Fruit fly (Drosophila melanogaster) whole organism, embryonic: ENCODE results near the gene CG3909.

Source experiments
- Abd-B ChIP-seq: fragments of 200-800 bp; sonication (Bioruptor generic); optimal IDR thresholded peaks from 2 replicates; lab custom pipeline; 2018; ENCODE audit warnings: missing biosample characterization, mild to moderate bottlenecking, missing genetic modification characterization, moderate library complexity
- Adf1 ChIP-seq: fragments of 200-800 bp; sonication (Bioruptor generic); IDR thresholded peaks from 2 replicates; pipeline ENCODE4 v1.3.6; 2022; ENCODE audit warnings: missing biosample characterization, missing genetic modification characterization
- BEAF-32 ChIP-seq: fragments of 200-800 bp; sonication (Bioruptor generic); optimal IDR thresholded peaks from 3 replicates; lab custom pipeline; 2017; ENCODE audit warnings: missing biosample characterization, missing genetic modification characterization, mild to moderate bottlenecking, moderate library complexity, missing genetic modification reagents
- BtbVII ChIP-seq: fragments of 200-800 bp; sonication (Bioruptor generic); optimal IDR thresholded peaks from 3 replicates; lab custom pipeline; 2017; ENCODE audit warnings: missing biosample characterization, mild to moderate bottlenecking, missing genetic modification characterization
- CG10366 ChIP-seq: fragments of 200-800 bp; sonication (Bioruptor generic); IDR thresholded peaks from 2 replicates; pipeline ENCODE4 v1.3.6; 2022; ENCODE audit warnings: missing biosample characterization, missing genetic modification characterization
- CG12299 ChIP-seq: fragments of 200-800 bp; sonication (Bioruptor generic); optimal IDR thresholded peaks from 2 replicates; lab custom pipeline; 2018; ENCODE audit warnings: missing biosample characterization, mild to moderate bottlenecking, missing genetic modification characterization
- CG15011 ChIP-seq: fragments of 200-800 bp; sonication (Bioruptor generic); optimal IDR thresholded peaks from 3 replicates; lab custom pipeline; 2018; ENCODE audit warnings: missing biosample characterization, mild to moderate bottlenecking, missing genetic modification characterization
- CG16779 ChIP-seq: fragments of 200-800 bp; sonication (Bioruptor generic); IDR thresholded peaks from 2 replicates; pipeline ENCODE4 v1.3.6; 2022; ENCODE audit warnings: missing biosample characterization, missing genetic modification characterization
- CG18599 ChIP-seq: fragments of 200-800 bp; sonication (Bioruptor generic); optimal IDR thresholded peaks from 3 replicates; lab custom pipeline; 2017; ENCODE audit warnings: missing biosample characterization, missing genetic modification characterization, mild to moderate bottlenecking, moderate library complexity, missing genetic modification reagents
- CG2116 ChIP-seq: fragments of 200-800 bp; sonication (Bioruptor generic); optimal IDR thresholded peaks from 3 replicates; lab custom pipeline; 2018; ENCODE audit warnings: missing biosample characterization, mild to moderate bottlenecking, missing genetic modification characterization
- CG3065 ChIP-seq: fragments of 200-800 bp; sonication (Bioruptor generic); optimal IDR thresholded peaks from 2 replicates; lab custom pipeline; 2016; ENCODE audit warnings: missing biosample characterization, missing genetic modification characterization
- CG3838 ChIP-seq: fragments of 200-800 bp; sonication (Bioruptor generic); optimal IDR thresholded peaks from 3 replicates; lab custom pipeline; 2016; ENCODE audit warnings: missing biosample characterization, missing genetic modification characterization
- CG6175 ChIP-seq: fragments of 200-800 bp; sonication (Bioruptor generic); IDR thresholded peaks from 3 replicates; pipeline ENCODE4 v1.3.6; 2022; ENCODE audit warnings: missing biosample characterization, missing genetic modification characterization
- CG7839 ChIP-seq: fragments of 200-800 bp; sonication (Bioruptor generic); optimal IDR thresholded peaks from 3 replicates; lab custom pipeline; 2018; ENCODE audit warnings: missing biosample characterization, mild to moderate bottlenecking, missing genetic modification characterization, moderate library complexity
- CG8388 ChIP-seq: fragments of 200-800 bp; sonication (Bioruptor generic); optimal IDR thresholded peaks from 2 replicates; lab custom pipeline; 2019; ENCODE audit warnings: missing biosample characterization, mild to moderate bottlenecking, missing genetic modification characterization, moderate library complexity
- CG8765 ChIP-seq: fragments of 200-800 bp; sonication (Bioruptor generic); IDR thresholded peaks from 2 replicates; pipeline ENCODE4 v1.3.6; 2022; ENCODE audit warnings: missing biosample characterization, missing genetic modification characterization
- CG8924 ChIP-seq: fragments of 200-800 bp; optimal IDR thresholded peaks from 3 replicates; lab custom pipeline; 2019; ENCODE audit warnings: missing biosample characterization, mild to moderate bottlenecking, missing genetic modification characterization, moderate library complexity
- CrebB ChIP-seq: fragments of 200-800 bp; sonication (Bioruptor generic); optimal IDR thresholded peaks from 3 replicates; lab custom pipeline; 2018; ENCODE audit warnings: missing biosample characterization, mild to moderate bottlenecking, missing genetic modification characterization
- Dip2 ChIP-seq: fragments of 200-800 bp; sonication (Bioruptor generic); IDR thresholded peaks from 2 replicates; pipeline ENCODE4 v1.3.6; 2022; ENCODE audit warnings: missing biosample characterization, missing genetic modification characterization
- Dp ChIP-seq: fragments of 200-800 bp; sonication (Bioruptor generic); optimal IDR thresholded peaks from 2 replicates; lab custom pipeline; 2018; ENCODE audit warnings: missing biosample characterization, mild to moderate bottlenecking, missing genetic modification characterization, moderate library complexity
- H15 ChIP-seq: fragments of 200-800 bp; sonication (Bioruptor generic); IDR thresholded peaks from 3 replicates; pipeline ENCODE4 v1.3.6; 2022; ENCODE audit warnings: missing biosample characterization, missing genetic modification characterization
- Kr ChIP-seq: fragments of 200-800 bp; sonication (Bioruptor generic); optimal IDR thresholded peaks from 2 replicates; lab custom pipeline; 2017; ENCODE audit warnings: missing biosample characterization, mild to moderate bottlenecking, missing genetic modification characterization
- MESR4 ChIP-seq: fragments of 200-800 bp; sonication (Bioruptor generic); optimal IDR thresholded peaks from 2 replicates; lab custom pipeline; 2018; ENCODE audit warnings: missing biosample characterization, mild to moderate bottlenecking, missing genetic modification characterization, moderate library complexity
- Nf-YC ChIP-seq: fragments of 200-800 bp; optimal IDR thresholded peaks from 3 replicates; lab custom pipeline; 2019; ENCODE audit warnings: missing biosample characterization, mild to moderate bottlenecking, missing genetic modification characterization, moderate library complexity
- NfI ChIP-seq: fragments of 200-800 bp; sonication (Bioruptor generic); optimal IDR thresholded peaks from 3 replicates; lab custom pipeline; 2018; ENCODE audit warnings: missing biosample characterization, mild to moderate bottlenecking, missing genetic modification characterization, moderate library complexity
- Sry-δ ChIP-seq: fragments of 200-800 bp; sonication (Bioruptor generic); optimal IDR thresholded peaks from 2 replicates; lab custom pipeline; 2016; ENCODE audit warnings: missing biosample characterization, missing genetic modification characterization
- Trl ChIP-seq, 3 experiments: fragments of >200 bp in 2 of 3; fragments of 200-800 bp in 1 of 3; sonication (Bioruptor generic) in 1 of 3; optimal IDR thresholded peaks; 2 replicates in 1 of 3; 3 replicates in 2 of 3; lab custom pipeline; 2016 to 2017; ENCODE audit warnings: missing biosample characterization in 1 of 3, missing genetic modification characterization in 1 of 3
- Xbp1 ChIP-seq: fragments of 200-800 bp; sonication (Bioruptor generic); optimal IDR thresholded peaks from 3 replicates; lab custom pipeline; 2016; ENCODE audit warnings: missing biosample characterization, mild to moderate bottlenecking, missing genetic modification characterization
- ab ChIP-seq: fragments of 200-800 bp; sonication (Bioruptor generic); optimal IDR thresholded peaks from 2 replicates; lab custom pipeline; 2016; ENCODE audit warnings: missing biosample characterization, missing genetic modification characterization
- abd-A ChIP-seq: fragments of 200-800 bp; sonication (Bioruptor generic); optimal IDR thresholded peaks from 3 replicates; lab custom pipeline; 2019; ENCODE audit warnings: missing biosample characterization, mild to moderate bottlenecking, missing genetic modification characterization, moderate library complexity
- ac ChIP-seq: fragments of 200-800 bp; sonication (Bioruptor generic); optimal IDR thresholded peaks from 3 replicates; lab custom pipeline; 2017; ENCODE audit warnings: missing biosample characterization, mild to moderate bottlenecking, missing genetic modification characterization
- ase ChIP-seq: fragments of 200-800 bp; sonication (Bioruptor generic); IDR thresholded peaks from 3 replicates; pipeline ENCODE4 v1.3.6; 2022; ENCODE audit warnings: missing biosample characterization, missing genetic modification characterization
- bigmax ChIP-seq: fragments of 200-800 bp; sonication (Bioruptor generic); optimal IDR thresholded peaks from 2 replicates; lab custom pipeline; 2018; ENCODE audit warnings: missing biosample characterization, mild to moderate bottlenecking, missing genetic modification characterization
- cwo ChIP-seq: fragments of 200-800 bp; sonication (Bioruptor generic); optimal IDR thresholded peaks from 3 replicates; lab custom pipeline; 2017; ENCODE audit warnings: missing biosample characterization, missing genetic modification characterization, mild to moderate bottlenecking, moderate library complexity, missing genetic modification reagents
- dati ChIP-seq: fragments of 200-800 bp; sonication (Bioruptor generic); IDR thresholded peaks from 2 replicates; pipeline ENCODE4 v1.3.6; 2022; ENCODE audit warnings: missing biosample characterization, missing genetic modification characterization
- dpn ChIP-seq, 2 experiments: fragments of 200-800 bp; sonication (Bioruptor generic); optimal IDR thresholded peaks; 3 replicates each; lab custom pipeline; 2016; ENCODE audit warnings: missing biosample characterization in 2 of 2, missing genetic modification characterization in 2 of 2
- ftz-f1 ChIP-seq: fragments of 200-800 bp; sonication (Bioruptor generic); optimal IDR thresholded peaks from 2 replicates; lab custom pipeline; 2016; ENCODE audit warnings: missing biosample characterization, missing genetic modification characterization
- gcm2 ChIP-seq: fragments of 200-800 bp; sonication (Bioruptor generic); optimal IDR thresholded peaks from 2 replicates; lab custom pipeline; 2016; ENCODE audit warnings: missing biosample characterization, missing genetic modification characterization
- gro ChIP-seq: fragments of 200-800 bp; sonication (Bioruptor generic); optimal IDR thresholded peaks from 2 replicates; lab custom pipeline; 2016; ENCODE audit warnings: missing biosample characterization, missing genetic modification characterization
- jumu ChIP-seq: fragments of 200-800 bp; sonication (Bioruptor generic); optimal IDR thresholded peaks from 3 replicates; lab custom pipeline; 2016; ENCODE audit warnings: missing biosample characterization, missing genetic modification characterization
- mam ChIP-seq: fragments of 200-800 bp; sonication (Bioruptor generic); optimal IDR thresholded peaks from 3 replicates; lab custom pipeline; 2016; ENCODE audit warnings: missing biosample characterization, missing genetic modification characterization
- mld ChIP-seq: fragments of 200-800 bp; sonication (Bioruptor generic); IDR thresholded peaks from 3 replicates; pipeline ENCODE4 v1.3.6; 2022; ENCODE audit warnings: missing biosample characterization, missing genetic modification characterization; ENCODE audit not compliant: partially characterized antibody
- ssp ChIP-seq: fragments of 200-800 bp; sonication (Bioruptor generic); IDR thresholded peaks from 2 replicates; pipeline ENCODE4 v1.3.6; 2022; ENCODE audit warnings: missing biosample characterization, missing genetic modification characterization
- tgo ChIP-seq: fragments of 200-800 bp; sonication (Bioruptor generic); IDR thresholded peaks from 3 replicates; pipeline ENCODE4 v1.3.6; 2022; ENCODE audit warnings: missing biosample characterization, missing genetic modification characterization
- tio ChIP-seq: fragments of 200-800 bp; sonication (Bioruptor generic); optimal IDR thresholded peaks from 2 replicates; lab custom pipeline; 2017; ENCODE audit warnings: missing biosample characterization, missing genetic modification characterization, inconsistent platforms
- tna ChIP-seq: fragments of 200-800 bp; sonication (Bioruptor generic); IDR thresholded peaks from 2 replicates; pipeline ENCODE4 v1.3.6; 2022; ENCODE audit warnings: missing biosample characterization, missing genetic modification characterization; ENCODE audit not compliant: partially characterized antibody
- toy ChIP-seq: fragments of 200-800 bp; sonication (Bioruptor generic); IDR thresholded peaks from 2 replicates; pipeline ENCODE4 v1.3.6; 2022; ENCODE audit warnings: missing biosample characterization, missing genetic modification characterization
- zen2 ChIP-seq: fragments of 200-800 bp; sonication (Bioruptor generic); IDR thresholded peaks from 3 replicates; pipeline ENCODE4 v1.3.6; 2022; ENCODE audit warnings: missing biosample characterization, missing genetic modification characterization; ENCODE audit not compliant: partially characterized antibody

CG3909 gene

dm6 chr3R:10042664-10043372 is at the start of gene CG3909, which contains the start of gene Mical:
Gene CG3909, plus strand, starts transcription at chr3R:10043270.
Gene Mical, minus strand, starts transcription at chr3R:10042895.
- TF ChIP-seq MESR4 (GFP tag; lab: Kevin White, UChicago) (peak; percentile 64), dati (GFP tag; lab: Robert Waterston, UW) (0 out of 2 replicates have a peak, but pooled peaks have one; percentile 12), Trl (optimal IDR thresholded peaks at IDR 0.05; lab: Kevin White, UChicago) (no peak), Trl (GFP tag; optimal IDR thresholded peaks at IDR 0.05; lab: Kevin White, UChicago) (peak; percentile 58), gro (no peak), ab (GFP tag; lab: Kevin White, UChicago) (no peak), Abd-B (GFP tag; lab: Kevin White, UChicago) (peak; percentile 81), CG10366 (peak; percentile 83), dpn (GFP tag; optimal IDR thresholded peaks at IDR 0.05; lab: Kevin White, UChicago) (peak; percentile 55 to 87), tio (peak; percentile 67), ftz-f1 (GFP tag; lab: Kevin White, UChicago) (no peak), ssp (GFP tag; lab: Robert Waterston, UW) (peak; percentile 83), CG15011 (GFP tag; lab: Kevin White, UChicago) (peak; percentile 14), CG7839 (peak; percentile 90), CG18599 (GFP tag; lab: Kevin White, UChicago) (peak; percentile 85), CG3838 (GFP tag; lab: Kevin White, UChicago) (peak; percentile 6), mld (GFP tag; lab: Robert Waterston, UW) (no peak), zen2 (no peak), tgo (GFP tag; lab: Robert Waterston, UW) (peak; percentile 95), CG3065 (peak; percentile 38), ac (no peak), Nf-YC (tag; lab: Kevin White, UChicago) (peak; percentile 86), gcm2 (GFP tag; lab: Kevin White, UChicago) (peak; percentile 13), CG8924 (tag; lab: Kevin White, UChicago) (peak; percentile 92), toy (peak; percentile 77; the same call in 1 of the 2 replicates), Adf1 (peak; percentile 64), bigmax (GFP tag; lab: Kevin White, UChicago) (no peak), Dp (peak; percentile 34), H15 (GFP tag; lab: Robert Waterston, UW) (peak; percentile 75; the same call in 2 of the 3 replicates), CG16779 (GFP tag; lab: Robert Waterston, UW) (peak; percentile 80; the same call in 1 of the 2 replicates), cwo (peak; percentile 67), CG8765 (GFP tag; lab: Robert Waterston, UW) (peak; percentile 65; the same call in 1 of the 2 replicates), ase (GFP tag; lab: Robert Waterston, UW) (peak; percentile 83; the same call in 2 of the 3 replicates), Kr (no peak), CG6175 (peak; percentile 73; the same call in 2 of the 3 replicates), BEAF-32 (GFP tag; lab: Kevin White, UChicago) (peak; percentile 28), BtbVII (GFP tag; lab: Kevin White, UChicago) (peak; percentile 60), abd-A (tag; lab: Kevin White, UChicago) (no peak), Dip2 (no peak), CrebB (tag; lab: Kevin White, UChicago) (peak; percentile 5), Xbp1 (peak; percentile 84), jumu (GFP tag; lab: Kevin White, UChicago) (peak; percentile 27), NfI (GFP tag; lab: Kevin White, UChicago) (peak; percentile 75), CG12299 (tag; lab: Kevin White, UChicago) (peak; percentile 69), CG8388 (GFP tag; lab: Kevin White, UChicago) (peak; percentile 96), Sry-δ (peak; percentile 29), mam (GFP tag; lab: Kevin White, UChicago) (peak; percentile 65), CG2116 (GFP tag; lab: Kevin White, UChicago) (peak; percentile 66), tna (GFP tag; lab: Robert Waterston, UW) (peak; percentile 66)
